Fruit fly (Drosophila melanogaster) whole organism, embryonic: ENCODE measurements around the gene TBC1D16.

Experiments used
- Abd-B ChIP-seq: fragments of 200-800 bp; sonication (Bioruptor generic); optimal IDR thresholded peaks from 2 replicates; lab custom pipeline; 2018; ENCODE audit warnings: missing biosample characterization, mild to moderate bottlenecking, missing genetic modification characterization, moderate library complexity
- Ada2b ChIP-seq: fragments of 200-800 bp; sonication (Bioruptor generic); IDR thresholded peaks from 2 replicates; pipeline ENCODE4 v1.3.6; 2022; ENCODE audit warnings: missing biosample characterization, missing genetic modification characterization
- Atf3 ChIP-seq: fragments of 200-800 bp; sonication (Bioruptor generic); optimal IDR thresholded peaks from 3 replicates; lab custom pipeline; 2016; ENCODE audit warnings: missing biosample characterization, missing genetic modification characterization
- BEAF-32 ChIP-seq: fragments of 200-800 bp; sonication (Bioruptor generic); optimal IDR thresholded peaks from 3 replicates; lab custom pipeline; 2017; ENCODE audit warnings: missing biosample characterization, missing genetic modification characterization, mild to moderate bottlenecking, moderate library complexity, missing genetic modification reagents
- Bteb2 ChIP-seq: fragments of 200-800 bp; sonication (Bioruptor generic); optimal IDR thresholded peaks from 2 replicates; lab custom pipeline; 2016; ENCODE audit warnings: missing biosample characterization, missing genetic modification characterization
- CG10321 ChIP-seq: fragments of 200-800 bp; sonication (Bioruptor generic); IDR thresholded peaks from 2 replicates; pipeline ENCODE4 v1.3.6; 2022; ENCODE audit warnings: missing biosample characterization, missing genetic modification characterization
- CG11085 ChIP-seq: fragments of 200-800 bp; sonication (Bioruptor generic); IDR thresholded peaks from 2 replicates; pipeline ENCODE4 v1.3.6; 2022; ENCODE audit warnings: missing biosample characterization, missing genetic modification characterization
- CG11247 ChIP-seq: fragments of 200-800 bp; sonication (Bioruptor generic); IDR thresholded peaks from 2 replicates; pipeline ENCODE4 v1.3.6; 2022; ENCODE audit warnings: missing biosample characterization, missing genetic modification characterization
- CG13624 ChIP-seq: fragments of 200-800 bp; sonication (Bioruptor generic); optimal IDR thresholded peaks from 2 replicates; lab custom pipeline; 2016; ENCODE audit warnings: missing biosample characterization, missing genetic modification characterization
- CG15073 ChIP-seq: fragments of 200-800 bp; sonication (Bioruptor generic); optimal IDR thresholded peaks from 2 replicates; lab custom pipeline; 2016; ENCODE audit warnings: missing biosample characterization, missing genetic modification characterization
- CG1529 ChIP-seq: fragments of 200-800 bp; sonication (Bioruptor generic); optimal IDR thresholded peaks from 3 replicates; lab custom pipeline; 2018; ENCODE audit warnings: missing biosample characterization, missing genetic modification characterization
- CG17359 ChIP-seq: fragments of 200-800 bp; sonication (Bioruptor generic); optimal IDR thresholded peaks from 3 replicates; lab custom pipeline; 2018; ENCODE audit warnings: missing biosample characterization, mild to moderate bottlenecking, missing genetic modification characterization, moderate library complexity
- CG17385 ChIP-seq: fragments of 200-800 bp; sonication (Bioruptor generic); optimal IDR thresholded peaks from 3 replicates; lab custom pipeline; 2018; ENCODE audit warnings: missing biosample characterization, mild to moderate bottlenecking, missing genetic modification characterization
- CG18764 ChIP-seq: fragments of 200-800 bp; sonication (Bioruptor generic); optimal IDR thresholded peaks from 3 replicates; lab custom pipeline; 2016; ENCODE audit warnings: missing biosample characterization, missing genetic modification characterization
- CG31224 ChIP-seq: fragments of 200-800 bp; sonication (Bioruptor generic); IDR thresholded peaks from 2 replicates; pipeline ENCODE4 v1.3.6; 2022; ENCODE audit warnings: missing biosample characterization, missing genetic modification characterization
- CG34422 ChIP-seq: fragments of 200-800 bp; sonication (Bioruptor generic); IDR thresholded peaks from 3 replicates; pipeline ENCODE4 v1.3.6; 2022; ENCODE audit warnings: missing biosample characterization, missing genetic modification characterization
- CG4328 ChIP-seq: fragments of 200-800 bp; sonication (Bioruptor generic); optimal IDR thresholded peaks from 3 replicates; lab custom pipeline; 2017; ENCODE audit warnings: missing biosample characterization, missing genetic modification reagents, missing genetic modification characterization
- CG43689 ChIP-seq: fragments of 200-800 bp; sonication (Bioruptor generic); IDR thresholded peaks from 2 replicates; pipeline ENCODE4 v1.3.6; 2022; ENCODE audit warnings: missing biosample characterization, missing genetic modification characterization
- CG6254 ChIP-seq: fragments of 200-800 bp; sonication (Bioruptor generic); optimal IDR thresholded peaks from 3 replicates; lab custom pipeline; 2017; ENCODE audit warnings: mild to moderate bottlenecking, missing biosample characterization, missing genetic modification reagents, missing genetic modification characterization
- Dbx ChIP-seq: fragments of 200-800 bp; sonication (Bioruptor generic); IDR thresholded peaks from 3 replicates; pipeline ENCODE4 v1.3.6; 2022; ENCODE audit warnings: missing biosample characterization, missing genetic modification characterization
- Dref ChIP-seq: fragments of 200-800 bp; sonication (Bioruptor generic); IDR thresholded peaks from 2 replicates; pipeline ENCODE4 v1.3.6; 2022; ENCODE audit warnings: missing biosample characterization, missing genetic modification characterization
- Ets65A ChIP-seq: fragments of 200-800 bp; sonication (Bioruptor generic); peaks from one replicate; lab custom pipeline; 2016; ENCODE audit warnings: missing biosample characterization, missing genetic modification characterization
- Ets97D ChIP-seq: fragments of 200-800 bp; sonication (Bioruptor generic); optimal IDR thresholded peaks from 3 replicates; lab custom pipeline; 2016; ENCODE audit warnings: missing biosample characterization, missing genetic modification characterization
- Hand ChIP-seq: fragments of 200-800 bp; sonication (Bioruptor generic); optimal IDR thresholded peaks from 2 replicates; lab custom pipeline; 2017; ENCODE audit warnings: mild to moderate bottlenecking, missing biosample characterization, missing genetic modification reagents, missing genetic modification characterization
- Hmx ChIP-seq: fragments of 200-800 bp; sonication (Bioruptor generic); optimal IDR thresholded peaks from 2 replicates; lab custom pipeline; 2016; ENCODE audit warnings: missing biosample characterization, missing genetic modification characterization
- Pdp1 ChIP-seq, 2 experiments: fragments of 200-800 bp; sonication (Bioruptor generic); optimal IDR thresholded peaks; 3 replicates each; lab custom pipeline; 2016; ENCODE audit warnings: missing biosample characterization in 2 of 2, missing genetic modification characterization in 2 of 2, mild to moderate bottlenecking in 1 of 2, moderate library complexity in 1 of 2
- Scr ChIP-seq: fragments of 200-800 bp; sonication (Bioruptor generic); IDR thresholded peaks from 2 replicates; pipeline ENCODE4 v1.3.6; 2022; ENCODE audit warnings: missing biosample characterization, missing genetic modification characterization; ENCODE audit not compliant: partially characterized antibody
- Trl ChIP-seq, 3 experiments: fragments of >200 bp in 2 of 3; fragments of 200-800 bp in 1 of 3; sonication (Bioruptor generic) in 1 of 3; optimal IDR thresholded peaks; 2 replicates in 1 of 3; 3 replicates in 2 of 3; lab custom pipeline; 2016 to 2017; ENCODE audit warnings: missing biosample characterization in 1 of 3, missing genetic modification characterization in 1 of 3
- Vsx1 ChIP-seq: fragments of 200-800 bp; sonication (Bioruptor generic); optimal IDR thresholded peaks from 2 replicates; lab custom pipeline; 2017; ENCODE audit warnings: missing biosample characterization, mild to moderate bottlenecking, missing genetic modification characterization, missing genetic modification reagents
- abd-A ChIP-seq: fragments of 200-800 bp; sonication (Bioruptor generic); optimal IDR thresholded peaks from 3 replicates; lab custom pipeline; 2019; ENCODE audit warnings: missing biosample characterization, mild to moderate bottlenecking, missing genetic modification characterization, moderate library complexity
- cad ChIP-seq: fragments of >200 bp; optimal IDR thresholded peaks from 2 replicates; lab custom pipeline; 2017; ENCODE audit warnings: missing biosample characterization, missing genetic modification characterization
- dpn ChIP-seq, 2 experiments: fragments of 200-800 bp; sonication (Bioruptor generic); optimal IDR thresholded peaks; 3 replicates each; lab custom pipeline; 2016; ENCODE audit warnings: missing biosample characterization in 2 of 2, missing genetic modification characterization in 2 of 2
- emc ChIP-seq: fragments of 200-800 bp; sonication (Bioruptor generic); optimal IDR thresholded peaks from 2 replicates; lab custom pipeline; 2016; ENCODE audit warnings: missing biosample characterization, missing genetic modification characterization
- eve ChIP-seq, 2 experiments: fragments of >200 bp; optimal IDR thresholded peaks; 2 replicates each; lab custom pipeline; 2017; ENCODE audit warnings: missing biosample characterization in 2 of 2, missing genetic modification characterization in 2 of 2
- fd102C ChIP-seq: fragments of 200-800 bp; sonication (Bioruptor generic); optimal IDR thresholded peaks from 2 replicates; lab custom pipeline; 2018; ENCODE audit warnings: missing biosample characterization, mild to moderate bottlenecking, missing genetic modification characterization, moderate library complexity
- gro ChIP-seq: fragments of 200-800 bp; sonication (Bioruptor generic); optimal IDR thresholded peaks from 2 replicates; lab custom pipeline; 2016; ENCODE audit warnings: missing biosample characterization, missing genetic modification characterization
- gsb ChIP-seq: fragments of 200-800 bp; sonication (Bioruptor generic); IDR thresholded peaks from 2 replicates; pipeline ENCODE4 v1.3.6; 2022; ENCODE audit warnings: missing biosample characterization, missing genetic modification characterization
- gsb-n ChIP-seq: fragments of 200-800 bp; sonication (Bioruptor generic); optimal IDR thresholded peaks from 3 replicates; lab custom pipeline; 2018; ENCODE audit warnings: missing biosample characterization, mild to moderate bottlenecking, missing genetic modification characterization
- ind ChIP-seq: fragments of 200-800 bp; sonication (Bioruptor generic); optimal IDR thresholded peaks from 3 replicates; lab custom pipeline; 2016; ENCODE audit warnings: missing biosample characterization, missing genetic modification characterization
- luna ChIP-seq: fragments of 200-800 bp; sonication (Bioruptor generic); optimal IDR thresholded peaks from 2 replicates; lab custom pipeline; 2016; ENCODE audit warnings: missing biosample characterization, missing genetic modification characterization
- maf-S ChIP-seq: fragments of 200-800 bp; sonication (Bioruptor generic); optimal IDR thresholded peaks from 2 replicates; lab custom pipeline; 2016; ENCODE audit warnings: missing biosample characterization, missing genetic modification characterization
- mld ChIP-seq: fragments of 200-800 bp; sonication (Bioruptor generic); IDR thresholded peaks from 3 replicates; pipeline ENCODE4 v1.3.6; 2022; ENCODE audit warnings: missing biosample characterization, missing genetic modification characterization; ENCODE audit not compliant: partially characterized antibody
- nerfin-1 ChIP-seq: fragments of 200-800 bp; sonication (Bioruptor generic); optimal IDR thresholded peaks from 3 replicates; lab custom pipeline; 2019; ENCODE audit warnings: missing biosample characterization, mild to moderate bottlenecking, missing genetic modification characterization, moderate library complexity
- onecut ChIP-seq: fragments of 200-800 bp; sonication (Bioruptor generic); IDR thresholded peaks from 2 replicates; pipeline ENCODE4 v1.3.6; 2022; ENCODE audit warnings: missing biosample characterization, missing genetic modification characterization
- psq ChIP-seq: fragments of 200-800 bp; sonication (Bioruptor generic); optimal IDR thresholded peaks from 2 replicates; lab custom pipeline; 2017; ENCODE audit warnings: missing biosample characterization, missing genetic modification characterization
- pzg ChIP-seq: fragments of 200-800 bp; sonication (Bioruptor generic); optimal IDR thresholded peaks from 3 replicates; lab custom pipeline; 2018; ENCODE audit warnings: missing biosample characterization, mild to moderate bottlenecking, missing genetic modification characterization, moderate library complexity
- seq ChIP-seq: fragments of 200-800 bp; sonication (Bioruptor generic); IDR thresholded peaks from 2 replicates; pipeline ENCODE4 v1.3.6; 2022; ENCODE audit warnings: missing biosample characterization, missing genetic modification characterization
- sna ChIP-seq: fragments of 200-800 bp; sonication (Bioruptor generic); IDR thresholded peaks from 2 replicates; pipeline ENCODE4 v1.3.6; 2022; ENCODE audit warnings: missing biosample characterization, missing genetic modification characterization; ENCODE audit not compliant: partially characterized antibody
- tin ChIP-seq: fragments of 200-800 bp; sonication (Bioruptor generic); optimal IDR thresholded peaks from 3 replicates; lab custom pipeline; 2016; ENCODE audit warnings: missing biosample characterization, missing genetic modification characterization
- wek ChIP-seq: fragments of 200-800 bp; sonication (Bioruptor generic); optimal IDR thresholded peaks from 3 replicates; lab custom pipeline; 2018; ENCODE audit warnings: missing biosample characterization, mild to moderate bottlenecking, missing genetic modification characterization, moderate library complexity

TBC1D16 gene

DNA sequence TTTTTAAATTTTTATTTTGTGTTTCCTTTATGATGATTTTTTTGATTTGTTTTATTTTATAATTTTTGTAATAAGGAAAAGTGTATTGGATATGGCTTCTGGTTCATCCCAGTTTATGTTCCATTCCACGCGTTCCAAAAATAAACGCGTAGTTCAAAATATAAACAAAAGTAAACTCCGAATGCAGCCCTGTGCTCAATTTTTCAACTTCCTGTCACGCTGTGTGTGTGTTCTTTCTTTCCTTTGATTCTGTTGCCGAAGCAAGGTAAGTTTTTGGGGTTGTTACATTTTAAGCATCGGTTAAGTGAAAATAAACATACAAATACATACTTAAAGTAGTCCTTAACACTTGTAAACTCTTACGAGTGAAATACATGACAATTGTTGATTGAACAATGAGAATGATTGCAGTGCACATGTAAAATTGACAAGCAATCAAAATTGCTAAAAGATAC is 27.3 kb downstream of the TBC1D16 start, which contains the start of the genes Ip259 and RpS27A (continued):
- TF ChIP-seq seq (GFP tag; lab: Robert Waterston, UW) (peak; percentile 74), tin (peak; percentile 63), CG17359 (tag; lab: Kevin White, UChicago) (peak; percentile 75), Dref (peak; percentile 57), Ets97D (GFP tag; lab: Kevin White, UChicago) (peak; percentile 99), Ets65A (GFP tag; lab: Kevin White, UChicago) (peak; percentile 98), CG11247 (GFP tag; lab: Robert Waterston, UW) (peak; percentile 68), Abd-B (no peak), CG43689 (GFP tag; lab: Robert Waterston, UW) (no peak), emc (peak; percentile 74), gsb-n (peak; percentile 67), pzg (GFP tag; lab: Kevin White, UChicago) (peak; percentile 73), CG17385 (GFP tag; lab: Kevin White, UChicago) (peak; percentile 81), gsb (GFP tag; lab: Robert Waterston, UW) (peak; percentile 40), onecut (GFP tag; lab: Robert Waterston, UW) (peak; percentile 75), nerfin-1 (tag; lab: Kevin White, UChicago) (peak; percentile 59), Atf3 (GFP tag; lab: Kevin White, UChicago) (peak; percentile 61), CG11085 (GFP tag; lab: Robert Waterston, UW) (peak; percentile 75), fd102C (peak; percentile 2), eve (GFP tag; optimal IDR thresholded peaks at IDR 0.05; lab: Kevin White, UChicago) (peak in 1 of 2 experiments; percentile 77), wek (GFP tag; lab: Kevin White, UChicago) (peak; percentile 84), CG13624 (GFP tag; lab: Kevin White, UChicago) (peak; percentile 82), psq (GFP tag; lab: Kevin White, UChicago) (peak; percentile 27), CG34422 (peak; percentile 83; the same call in 2 of the 3 replicates), CG6254 (peak; percentile 18), dpn (GFP tag; optimal IDR thresholded peaks at IDR 0.05; lab: Kevin White, UChicago) (peak; percentile 30 to 82), maf-S (GFP tag; lab: Kevin White, UChicago) (peak; percentile 57), cad (GFP tag; lab: Kevin White, UChicago) (no peak), Dbx (GFP tag; lab: Robert Waterston, UW) (peak; percentile 88), CG4328 (GFP tag; lab: Kevin White, UChicago) (peak; percentile 73), Bteb2 (GFP tag; lab: Kevin White, UChicago) (peak; percentile 55), sna (GFP tag; lab: Robert Waterston, UW) (no peak), luna (GFP tag; lab: Kevin White, UChicago) (peak; percentile 56), CG15073 (no peak), CG10321 (GFP tag; lab: Robert Waterston, UW) (peak; percentile 44; the same call in 1 of the 2 replicates), CG1529 (GFP tag; lab: Kevin White, UChicago) (peak; percentile 55), abd-A (tag; lab: Kevin White, UChicago) (no peak), Trl (optimal IDR thresholded peaks at IDR 0.05; lab: Kevin White, UChicago) (no peak), Trl (GFP tag; optimal IDR thresholded peaks at IDR 0.05; lab: Kevin White, UChicago) (peak; percentile 78), CG18764 (GFP tag; lab: Kevin White, UChicago) (peak; percentile 68), CG31224 (peak; percentile 62), Hand (peak; percentile 25), Scr (GFP tag; lab: Robert Waterston, UW) (no peak), gro (GFP tag; lab: Kevin White, UChicago) (peak; percentile 61), ind (GFP tag; lab: Kevin White, UChicago) (no peak), Vsx1 (GFP tag; lab: Kevin White, UChicago) (peak; percentile 61), Pdp1 (GFP tag; optimal IDR thresholded peaks at IDR 0.05; lab: Kevin White, UChicago) (peak; percentile 32 to 46), Hmx (GFP tag; lab: Kevin White, UChicago) (peak; percentile 6), mld (no peak), Ada2b (GFP tag; lab: Robert Waterston, UW) (no peak; the same call in 1 of the 2 replicates), BEAF-32 (peak; percentile 40)
